Worm (Caenorhabditis elegans): ENCODE results near the gene fbxb-15.
"Not testable (repeated sequence)": the region's sequence is repeated elsewhere in the genome, so short reads cannot be mapped to it uniquely, and the experiment has no call there.

fbxb-15 gene

ce11 chrII:1666025-1666424, 12.7 kb upstream of the fbxb-15 start, which contains the start of gene srlf-29:
Gene srlf-29 (plus strand): TSS chrII:1666325.
- TF ChIP-seq him-1 (tag; optimal IDR thresholded peaks at IDR 0.05) (no peak), W03F9.2 (tag; optimal IDR thresholded peaks at IDR 0.05) (no peak), dao-5 (tag; optimal IDR thresholded peaks at IDR 0.05) (no peak)

- no peak for TF ChIP-seq W03F9.2 (tag; optimal IDR thresholded peaks at IDR 0.05)
- no peak for TF ChIP-seq dao-5 (tag; optimal IDR thresholded peaks at IDR 0.05)
- TF ChIP-seq him-1 (tag; optimal IDR thresholded peaks at IDR 0.05), result no peak
These were observed 10.2 kb upstream of the fbxb-15 start, which contains the start of gene duxl-1 for ce11 chrII:1663516-1663915. Gene duxl-1 (plus strand): TSS chrII:1663699.

ce11 chrII:1662881-1663280, 9.6 kb upstream of the fbxb-15 start, which contains the start of gene ZC204.14:
Gene ZC204.14 (minus strand): TSS chrII:1662949.
- no peak for TF ChIP-seq dao-5 (tag; optimal IDR thresholded peaks at IDR 0.05)
- no peak for TF ChIP-seq W03F9.2 (tag; optimal IDR thresholded peaks at IDR 0.05)
- no peak for TF ChIP-seq him-1 (tag; optimal IDR thresholded peaks at IDR 0.05)

- TF ChIP-seq dao-5, him-1, W03F9.2 (tag; optimal IDR thresholded peaks at IDR 0.05): not testable (repeated sequence)
These were observed 7.6 kb upstream of the fbxb-15 start, which contains the start of gene ZC204.13 for ce11 chrII:1660888-1661287. Gene ZC204.13 (minus strand): TSS chrII:1660988.

ce11 chrII:1657202-1657601, 3.9 kb upstream of the fbxb-15 start, which contains the start of gene ZC204.12:
Gene ZC204.12 (minus strand): TSS chrII:1657302.
- no peak for TF ChIP-seq dao-5 (tag; optimal IDR thresholded peaks at IDR 0.05)
- no peak for TF ChIP-seq him-1 (tag; optimal IDR thresholded peaks at IDR 0.05)

- TF ChIP-seq W03F9.2 (tag; optimal IDR thresholded peaks at IDR 0.05) (no peak), him-1 (tag; optimal IDR thresholded peaks at IDR 0.05) (no peak), dao-5 (tag; optimal IDR thresholded peaks at IDR 0.05) (no peak)
These were observed 1.6 kb upstream of the fbxb-15 start, which contains the start of gene btb-12 for ce11 chrII:1654917-1655316. Gene btb-12 (plus strand): TSS chrII:1655217.

ce11 chrII:1651804-1652203, 1.5 kb downstream of the fbxb-15 start, which contains the start of gene fbxb-16:
Gene fbxb-16 (minus strand): TSS chrII:1651904.
- TF ChIP-seq him-1 (tag; optimal IDR thresholded peaks at IDR 0.05), result no peak
- TF ChIP-seq W03F9.2 (tag; optimal IDR thresholded peaks at IDR 0.05), result no peak
- TF ChIP-seq dao-5 (tag; optimal IDR thresholded peaks at IDR 0.05), result no peak

- TF ChIP-seq dao-5 (tag; optimal IDR thresholded peaks at IDR 0.05) (no peak), W03F9.2 (tag; optimal IDR thresholded peaks at IDR 0.05) (no peak), him-1 (tag; optimal IDR thresholded peaks at IDR 0.05) (no peak)
These were observed 2.8 kb downstream of the fbxb-15 start, which contains the start of gene fbxb-20 for ce11 chrII:1650502-1650901. Gene fbxb-20 (minus strand): TSS chrII:1650602.

ce11 chrII:1648768-1649167, 4.5 kb downstream of the fbxb-15 start, which contains the start of gene fbxb-21:
Gene fbxb-21 (minus strand): TSS chrII:1648868.
- TF ChIP-seq dao-5 (tag; optimal IDR thresholded peaks at IDR 0.05) (no peak), W03F9.2 (tag; optimal IDR thresholded peaks at IDR 0.05) (no peak), him-1 (tag; optimal IDR thresholded peaks at IDR 0.05) (no peak)

- TF ChIP-seq dao-5 (tag; optimal IDR thresholded peaks at IDR 0.05), result no peak
- TF ChIP-seq W03F9.2 (tag; optimal IDR thresholded peaks at IDR 0.05), result no peak
These were observed 7.1 kb downstream of the fbxb-15 start, which contains the start of gene ZC204.17 for ce11 chrII:1646199-1646598. Gene ZC204.17 (minus strand): TSS chrII:1646299.

ce11 chrII:1644777-1645348, 8.4 kb downstream of the fbxb-15 start, which contains the start of gene ZC204.6:
Gene ZC204.6 (minus strand): TSS chrII:1644827.
- TF ChIP-seq dao-5 (tag; optimal IDR thresholded peaks at IDR 0.05) (no peak), him-1 (tag; optimal IDR thresholded peaks at IDR 0.05) (no peak), W03F9.2 (tag; optimal IDR thresholded peaks at IDR 0.05) (no peak)

- TF ChIP-seq him-1 (tag; optimal IDR thresholded peaks at IDR 0.05) (no peak), dao-5 (tag; optimal IDR thresholded peaks at IDR 0.05) (no peak), W03F9.2 (tag; optimal IDR thresholded peaks at IDR 0.05) (no peak)
These were observed 12.8 kb downstream of the fbxb-15 start, which contains the start of gene srh-72 for ce11 chrII:1640496-1640895. Gene srh-72 (minus strand): TSS chrII:1640596.

ce11 chrII:1636392-1636791, 16.9 kb downstream of the fbxb-15 start, which contains the start of gene srg-20:
Gene srg-20 (plus strand): TSS chrII:1636692.
- not testable (repeated sequence) for TF ChIP-seq W03F9.2, dao-5, him-1 (tag; optimal IDR thresholded peaks at IDR 0.05)

- TF ChIP-seq dao-5 (tag; optimal IDR thresholded peaks at IDR 0.05) (no peak), W03F9.2 (tag; optimal IDR thresholded peaks at IDR 0.05) (no peak), him-1 (tag; optimal IDR thresholded peaks at IDR 0.05) (no peak)
These were observed 17.3 kb downstream of the fbxb-15 start for ce11 chrII:1635969-1636368.

Measured in whole organism, L4/young adult.